Worm (Caenorhabditis elegans) whole organism, mixed stage, embryonic: ENCODE measurements around the gene syx-16.

Experiments used
- bed-3 ChIP-seq: fragments of 200-800 bp; sonication (Bioruptor generic); optimal IDR thresholded peaks from 3 replicates; lab custom pipeline; 2018; ENCODE audit warnings: mild to moderate bottlenecking, missing genetic modification characterization, moderate library complexity, missing compliant biosample characterization
- blmp-1 ChIP-seq: fragments of 150-350 bp; optimal IDR thresholded peaks from 2 replicates; lab custom pipeline; 2014; ENCODE audit warnings: missing biosample characterization, missing genetic modification characterization
- ces-1 ChIP-seq: fragments of 150-350 bp; optimal IDR thresholded peaks from 2 replicates; lab custom pipeline; 2014; ENCODE audit warnings: missing biosample characterization, missing genetic modification reagents, missing genetic modification characterization
- drap-1 ChIP-seq: fragments of 200-800 bp; sonication (Bioruptor generic); optimal IDR thresholded peaks from 3 replicates; lab custom pipeline; 2018; ENCODE audit warnings: mild to moderate bottlenecking, missing genetic modification characterization, missing compliant biosample characterization
- elt-1 ChIP-seq: sonication (generic microtip); optimal IDR thresholded peaks from 2 replicates; lab custom pipeline; 2017; ENCODE audit warnings: missing genetic modification characterization, mild to moderate bottlenecking, missing compliant biosample characterization, antibody characterized with exemption, moderate library complexity, borderline replicate concordance; ENCODE audit not compliant: insufficient read depth
- elt-3 ChIP-seq: fragments of 150-350 bp; optimal IDR thresholded peaks from 2 replicates; lab custom pipeline; 2014; ENCODE audit warnings: missing biosample characterization, missing genetic modification characterization
- flh-1 ChIP-seq: fragments of 200-800 bp; sonication (Bioruptor generic); optimal IDR thresholded peaks from 2 replicates; lab custom pipeline; 2018; ENCODE audit warnings: mild to moderate bottlenecking, missing genetic modification characterization, moderate library complexity, missing compliant biosample characterization
- lsy-2 ChIP-seq: fragments of 150-350 bp; optimal IDR thresholded peaks from 2 replicates; lab custom pipeline; 2014; ENCODE audit warnings: missing biosample characterization, missing genetic modification characterization
- mab-5 ChIP-seq: fragments of 150-350 bp; optimal IDR thresholded peaks from 2 replicates; lab custom pipeline; 2014; ENCODE audit warnings: missing biosample characterization, missing genetic modification characterization
- nhr-12 ChIP-seq: fragments of 150-350 bp; optimal IDR thresholded peaks from 2 replicates; lab custom pipeline; 2014; ENCODE audit warnings: missing biosample characterization, missing genetic modification characterization
- nhr-237 ChIP-seq: fragments of 150-350 bp; optimal IDR thresholded peaks from 2 replicates; lab custom pipeline; 2014; ENCODE audit warnings: missing biosample characterization, missing genetic modification characterization
- nhr-76 ChIP-seq: sonication (generic microtip); optimal IDR thresholded peaks from 2 replicates; lab custom pipeline; 2017; ENCODE audit warnings: missing biosample characterization, missing genetic modification characterization
- sem-2 ChIP-seq: fragments of 200-800 bp; sonication (Bioruptor generic); optimal IDR thresholded peaks from 2 replicates; lab custom pipeline; 2018; ENCODE audit warnings: mild to moderate bottlenecking, missing genetic modification characterization, missing compliant biosample characterization
- sptf-1 ChIP-seq: sonication (generic microtip); optimal IDR thresholded peaks from 2 replicates; lab custom pipeline; 2017; ENCODE audit warnings: mild to moderate bottlenecking, missing genetic modification characterization, moderate library complexity, missing compliant biosample characterization
- tbx-8 ChIP-seq: fragments of 200-800 bp; sonication (Bioruptor generic); optimal IDR thresholded peaks from 2 replicates; lab custom pipeline; 2018; ENCODE audit warnings: mild to moderate bottlenecking, missing genetic modification characterization, moderate library complexity, missing compliant biosample characterization
- unc-120 ChIP-seq: sonication (generic microtip); optimal IDR thresholded peaks from 2 replicates; lab custom pipeline; 2017; ENCODE audit warnings: missing genetic modification characterization, missing compliant biosample characterization; ENCODE audit not compliant: poor library complexity, severe bottlenecking
- unc-39 ChIP-seq: fragments of 150-350 bp; optimal IDR thresholded peaks from 2 replicates; lab custom pipeline; 2014; ENCODE audit warnings: missing biosample characterization, missing genetic modification characterization
- unc-62 ChIP-seq: fragments of 150-350 bp; optimal IDR thresholded peaks from 2 replicates; lab custom pipeline; 2014; ENCODE audit warnings: missing biosample characterization, missing genetic modification reagents, missing genetic modification characterization
- zip-8 ChIP-seq: fragments of 150-350 bp; optimal IDR thresholded peaks from 2 replicates; lab custom pipeline; 2014; ENCODE audit warnings: missing biosample characterization, missing genetic modification characterization
- ztf-11 ChIP-seq: fragments of 150-350 bp; optimal IDR thresholded peaks from 2 replicates; lab custom pipeline; 2014; ENCODE audit warnings: missing biosample characterization, missing genetic modification characterization

The syx-16 gene

DNA sequence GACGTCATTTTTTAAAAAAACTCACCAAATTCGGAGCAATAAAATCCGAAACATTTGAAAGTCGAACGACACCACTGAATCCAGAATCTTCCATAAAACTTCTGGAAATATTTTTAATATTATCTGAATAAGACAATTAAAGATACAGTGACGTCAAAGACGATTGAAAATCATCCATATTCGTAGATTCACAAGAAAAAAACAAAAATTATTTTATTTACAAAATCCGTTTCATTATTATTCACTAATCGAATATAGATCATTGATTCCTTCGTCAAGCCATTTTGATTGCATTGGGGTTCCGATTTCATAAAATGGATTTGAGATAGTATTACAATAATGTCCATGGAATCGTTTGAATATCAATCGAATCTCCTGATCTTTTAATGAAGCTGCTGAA, 50.2 kb downstream of the syx-16 start, which contains the start of gene oxy-4:
TSS of gene oxy-4 (minus strand) at position 101 of the 400 bp plus-strand sequence.
- TF ChIP-seq nhr-76 (tag; lab: Kevin White, UChicago): no peak
- TF ChIP-seq nhr-12 (tag; lab: Kevin White, UChicago): no peak
- TF ChIP-seq flh-1 (GFP tag; lab: Kevin White, UChicago): no peak
- TF ChIP-seq mab-5 (tag; lab: Kevin White, UChicago): no peak
- no peak for TF ChIP-seq elt-3
- no peak for TF ChIP-seq ztf-11 (tag; lab: Kevin White, UChicago)
- no peak for TF ChIP-seq tbx-8 (GFP tag; lab: Kevin White, UChicago)
- no peak for TF ChIP-seq unc-62
- no peak for TF ChIP-seq lsy-2 (tag; lab: Kevin White, UChicago)
- no peak for TF ChIP-seq ces-1 (GFP tag; lab: Kevin White, UChicago)
- TF ChIP-seq blmp-1 (tag; lab: Kevin White, UChicago): no peak
- no peak for TF ChIP-seq zip-8 (tag; lab: Kevin White, UChicago)
- TF ChIP-seq unc-39 (tag; lab: Kevin White, UChicago): no peak
- TF ChIP-seq drap-1 (GFP tag; lab: Kevin White, UChicago): no peak
- no peak for TF ChIP-seq sptf-1 (tag; lab: Kevin White, UChicago)
- no peak for TF ChIP-seq unc-120 (tag; lab: Kevin White, UChicago)
- no peak for TF ChIP-seq elt-1 (tag; lab: Kevin White, UChicago)
- TF ChIP-seq bed-3 (GFP tag; lab: Kevin White, UChicago): no peak
- no peak for TF ChIP-seq sem-2 (GFP tag; lab: Kevin White, UChicago)
- no peak for TF ChIP-seq nhr-237
